Fruit fly (Drosophila melanogaster) whole organism, embryonic: ENCODE measurements around the gene CG4424.

Experiments used
- Atf-2 ChIP-seq: fragments of 200-800 bp; sonication (Bioruptor generic); optimal IDR thresholded peaks from 2 replicates; lab custom pipeline; 2016; ENCODE audit warnings: missing biosample characterization, missing genetic modification characterization
- BtbVII ChIP-seq: fragments of 200-800 bp; sonication (Bioruptor generic); optimal IDR thresholded peaks from 3 replicates; lab custom pipeline; 2017; ENCODE audit warnings: missing biosample characterization, mild to moderate bottlenecking, missing genetic modification characterization
- CG1024 ChIP-seq: fragments of 200-800 bp; sonication (Bioruptor generic); IDR thresholded peaks from 2 replicates; pipeline ENCODE4 v1.3.6; 2022; ENCODE audit warnings: missing biosample characterization, missing genetic modification characterization
- CG10321 ChIP-seq: fragments of 200-800 bp; sonication (Bioruptor generic); IDR thresholded peaks from 2 replicates; pipeline ENCODE4 v1.3.6; 2022; ENCODE audit warnings: missing biosample characterization, missing genetic modification characterization
- CG10565 ChIP-seq: fragments of 200-800 bp; sonication (Bioruptor generic); optimal IDR thresholded peaks from 3 replicates; lab custom pipeline; 2016; ENCODE audit warnings: missing biosample characterization, mild to moderate bottlenecking, missing genetic modification characterization
- CG10959 ChIP-seq: fragments of 200-800 bp; sonication (Bioruptor generic); IDR thresholded peaks from 2 replicates; pipeline ENCODE4 v1.3.6; 2022; ENCODE audit warnings: missing biosample characterization, missing genetic modification characterization
- CG11093 ChIP-seq: fragments of 200-800 bp; sonication (Bioruptor generic); IDR thresholded peaks from 3 replicates; pipeline ENCODE4 v1.3.6; 2022; ENCODE audit warnings: missing biosample characterization, missing genetic modification characterization
- CG12236 ChIP-seq: fragments of 200-800 bp; sonication (Bioruptor generic); optimal IDR thresholded peaks from 2 replicates; lab custom pipeline; 2016; ENCODE audit warnings: missing biosample characterization, missing genetic modification characterization
- CG12299 ChIP-seq: fragments of 200-800 bp; sonication (Bioruptor generic); optimal IDR thresholded peaks from 2 replicates; lab custom pipeline; 2018; ENCODE audit warnings: missing biosample characterization, mild to moderate bottlenecking, missing genetic modification characterization
- CG12659 ChIP-seq: fragments of 200-800 bp; sonication (Bioruptor generic); optimal IDR thresholded peaks from 3 replicates; lab custom pipeline; 2017; ENCODE audit warnings: mild to moderate bottlenecking, missing biosample characterization, missing genetic modification reagents, missing genetic modification characterization
- CG2678 ChIP-seq: fragments of 200-800 bp; sonication (Bioruptor generic); optimal IDR thresholded peaks from 3 replicates; lab custom pipeline; 2019; ENCODE audit warnings: missing biosample characterization, mild to moderate bottlenecking, missing genetic modification characterization, moderate library complexity
- CG34422 ChIP-seq: fragments of 200-800 bp; sonication (Bioruptor generic); IDR thresholded peaks from 3 replicates; pipeline ENCODE4 v1.3.6; 2022; ENCODE audit warnings: missing biosample characterization, missing genetic modification characterization
- CG4424 ChIP-seq: fragments of 200-800 bp; sonication (Bioruptor generic); optimal IDR thresholded peaks from 3 replicates; lab custom pipeline; 2016; ENCODE audit warnings: missing biosample characterization, missing genetic modification characterization
- CG6175 ChIP-seq: fragments of 200-800 bp; sonication (Bioruptor generic); IDR thresholded peaks from 3 replicates; pipeline ENCODE4 v1.3.6; 2022; ENCODE audit warnings: missing biosample characterization, missing genetic modification characterization
- CG6683 ChIP-seq: fragments of 200-800 bp; sonication (Bioruptor generic); optimal IDR thresholded peaks from 2 replicates; lab custom pipeline; 2017; ENCODE audit warnings: missing biosample characterization, mild to moderate bottlenecking, missing genetic modification characterization, missing genetic modification reagents
- CG6689 ChIP-seq: fragments of 200-800 bp; sonication (Bioruptor generic); IDR thresholded peaks from 2 replicates; pipeline ENCODE4 v1.3.6; 2022; ENCODE audit warnings: missing biosample characterization, missing genetic modification characterization
- CG7963 ChIP-seq: fragments of 200-800 bp; sonication (Bioruptor generic); IDR thresholded peaks from 3 replicates; pipeline ENCODE4 v1.3.6; 2022; ENCODE audit warnings: missing biosample characterization, missing genetic modification characterization; ENCODE audit not compliant: partially characterized antibody
- CG8944 ChIP-seq: fragments of 200-800 bp; sonication (Bioruptor generic); optimal IDR thresholded peaks from 3 replicates; lab custom pipeline; 2016; ENCODE audit warnings: missing biosample characterization, missing genetic modification characterization
- CG9215 ChIP-seq: fragments of 200-800 bp; sonication (Bioruptor generic); IDR thresholded peaks from 2 replicates; pipeline ENCODE4 v1.3.6; 2022; ENCODE audit warnings: missing biosample characterization, missing genetic modification characterization
- CG9437 ChIP-seq: fragments of 200-800 bp; sonication (Bioruptor generic); optimal IDR thresholded peaks from 2 replicates; lab custom pipeline; 2018; ENCODE audit warnings: missing biosample characterization, mild to moderate bottlenecking, missing genetic modification characterization
- Dad ChIP-seq: fragments of 200-800 bp; sonication (Bioruptor generic); optimal IDR thresholded peaks from 3 replicates; lab custom pipeline; 2016; ENCODE audit warnings: missing biosample characterization, missing genetic modification characterization
- Dek ChIP-seq: fragments of 200-800 bp; sonication (Bioruptor generic); optimal IDR thresholded peaks from 3 replicates; lab custom pipeline; 2019; ENCODE audit warnings: missing biosample characterization, mild to moderate bottlenecking, missing genetic modification characterization, moderate library complexity
- Doc3 ChIP-seq: fragments of 200-800 bp; sonication (Bioruptor generic); IDR thresholded peaks from 3 replicates; pipeline ENCODE4 v1.3.6; 2022; ENCODE audit warnings: missing biosample characterization, missing genetic modification characterization; ENCODE audit not compliant: partially characterized antibody
- Gsc ChIP-seq: fragments of 200-800 bp; sonication (Bioruptor generic); IDR thresholded peaks from 2 replicates; pipeline ENCODE4 v1.3.6; 2022; ENCODE audit warnings: missing biosample characterization, missing genetic modification characterization
- Gug ChIP-seq: fragments of 200-800 bp; sonication (Bioruptor generic); IDR thresholded peaks from 4 replicates; pipeline ENCODE4 v1.3.6; 2022; ENCODE audit warnings: missing biosample characterization, missing genetic modification characterization
- H15 ChIP-seq: fragments of 200-800 bp; sonication (Bioruptor generic); IDR thresholded peaks from 3 replicates; pipeline ENCODE4 v1.3.6; 2022; ENCODE audit warnings: missing biosample characterization, missing genetic modification characterization
- HmgD ChIP-seq: fragments of 200-800 bp; sonication (Bioruptor generic); optimal IDR thresholded peaks from 3 replicates; lab custom pipeline; 2016; ENCODE audit warnings: missing biosample characterization, missing genetic modification characterization
- Max ChIP-seq: fragments of 200-800 bp; sonication (Bioruptor generic); optimal IDR thresholded peaks from 2 replicates; lab custom pipeline; 2016; ENCODE audit warnings: missing biosample characterization, mild to moderate bottlenecking, missing genetic modification characterization
- NfI ChIP-seq: fragments of 200-800 bp; sonication (Bioruptor generic); optimal IDR thresholded peaks from 3 replicates; lab custom pipeline; 2018; ENCODE audit warnings: missing biosample characterization, mild to moderate bottlenecking, missing genetic modification characterization, moderate library complexity
- PHDP ChIP-seq: fragments of 200-800 bp; sonication (Bioruptor generic); optimal IDR thresholded peaks from 3 replicates; lab custom pipeline; 2018; ENCODE audit warnings: missing biosample characterization, mild to moderate bottlenecking, missing genetic modification characterization, moderate library complexity
- Xrp1 ChIP-seq: fragments of 200-800 bp; sonication (Bioruptor generic); IDR thresholded peaks from 2 replicates; pipeline ENCODE4 v1.3.6; 2022; ENCODE audit warnings: missing biosample characterization, missing genetic modification characterization
- ab ChIP-seq: fragments of 200-800 bp; sonication (Bioruptor generic); optimal IDR thresholded peaks from 2 replicates; lab custom pipeline; 2016; ENCODE audit warnings: missing biosample characterization, missing genetic modification characterization
- bbx ChIP-seq: fragments of 200-800 bp; sonication (Bioruptor generic); IDR thresholded peaks from 2 replicates; pipeline ENCODE4 v1.3.6; 2022; ENCODE audit warnings: missing biosample characterization, missing genetic modification characterization; ENCODE audit not compliant: partially characterized antibody
- btn ChIP-seq: fragments of 200-800 bp; sonication (Bioruptor generic); optimal IDR thresholded peaks from 2 replicates; lab custom pipeline; 2016; ENCODE audit warnings: missing biosample characterization, missing genetic modification characterization
- chn ChIP-seq: fragments of 200-800 bp; sonication (Bioruptor generic); optimal IDR thresholded peaks from 2 replicates; lab custom pipeline; 2016; ENCODE audit warnings: missing biosample characterization, missing genetic modification characterization
- ci ChIP-seq: fragments of 200-800 bp; sonication (Bioruptor generic); IDR thresholded peaks from 3 replicates; pipeline ENCODE4 v1.3.6; 2022; ENCODE audit warnings: missing biosample characterization, missing genetic modification characterization
- emc ChIP-seq: fragments of 200-800 bp; sonication (Bioruptor generic); optimal IDR thresholded peaks from 2 replicates; lab custom pipeline; 2016; ENCODE audit warnings: missing biosample characterization, missing genetic modification characterization
- eve ChIP-seq, 2 experiments: fragments of >200 bp; optimal IDR thresholded peaks; 2 replicates each; lab custom pipeline; 2017; ENCODE audit warnings: missing biosample characterization in 2 of 2, missing genetic modification characterization in 2 of 2
- fru ChIP-seq: fragments of >200 bp; optimal IDR thresholded peaks from 2 replicates; lab custom pipeline; 2017
- hkb ChIP-seq, 2 experiments: fragments of 200-800 bp in 1 of 2; fragments of >200 bp in 1 of 2; sonication (Bioruptor generic) in 1 of 2; IDR thresholded peaks in 1 of 2; optimal IDR thresholded peaks in 1 of 2; 2 replicates each; pipeline versions ENCODE4 v1.3.6 to Lab custom; 2017 to 2022; ENCODE audit warnings: missing biosample characterization in 1 of 2, missing genetic modification characterization in 1 of 2
- jing ChIP-seq: fragments of 200-800 bp; sonication (Bioruptor generic); optimal IDR thresholded peaks from 2 replicates; lab custom pipeline; 2018; ENCODE audit warnings: missing biosample characterization, mild to moderate bottlenecking, missing genetic modification characterization
- lab ChIP-seq: fragments of 200-800 bp; sonication (Bioruptor generic); optimal IDR thresholded peaks from 3 replicates; lab custom pipeline; 2017; ENCODE audit warnings: missing biosample characterization, missing genetic modification characterization, mild to moderate bottlenecking, moderate library complexity, missing genetic modification reagents
- lilli ChIP-seq: fragments of 200-800 bp; sonication (Bioruptor generic); optimal IDR thresholded peaks from 3 replicates; lab custom pipeline; 2016; ENCODE audit warnings: missing biosample characterization, missing genetic modification characterization
- lmd ChIP-seq: fragments of 200-800 bp; sonication (Bioruptor generic); IDR thresholded peaks from 2 replicates; pipeline ENCODE4 v1.3.6; 2022; ENCODE audit warnings: missing biosample characterization, missing genetic modification characterization
- mld ChIP-seq: fragments of 200-800 bp; sonication (Bioruptor generic); IDR thresholded peaks from 3 replicates; pipeline ENCODE4 v1.3.6; 2022; ENCODE audit warnings: missing biosample characterization, missing genetic modification characterization; ENCODE audit not compliant: partially characterized antibody
- nerfin-1 ChIP-seq: fragments of 200-800 bp; sonication (Bioruptor generic); optimal IDR thresholded peaks from 3 replicates; lab custom pipeline; 2019; ENCODE audit warnings: missing biosample characterization, mild to moderate bottlenecking, missing genetic modification characterization, moderate library complexity
- pfk ChIP-seq: fragments of 200-800 bp; sonication (Bioruptor generic); optimal IDR thresholded peaks from 2 replicates; lab custom pipeline; 2018; ENCODE audit warnings: missing biosample characterization, mild to moderate bottlenecking, missing genetic modification characterization, moderate library complexity
- row ChIP-seq: fragments of 200-800 bp; sonication (Bioruptor generic); IDR thresholded peaks from 3 replicates; pipeline ENCODE4 v1.3.6; 2022; ENCODE audit warnings: missing biosample characterization, missing genetic modification characterization
- slp2 ChIP-seq: fragments of 200-800 bp; sonication (Bioruptor generic); optimal IDR thresholded peaks from 2 replicates; lab custom pipeline; 2016; ENCODE audit warnings: missing biosample characterization, missing genetic modification characterization
- tap ChIP-seq: fragments of 200-800 bp; optimal IDR thresholded peaks from 3 replicates; lab custom pipeline; 2019; ENCODE audit warnings: missing biosample characterization, mild to moderate bottlenecking, missing genetic modification characterization, moderate library complexity
- ttk ChIP-seq: fragments of 200-800 bp; sonication (Bioruptor generic); IDR thresholded peaks from 2 replicates; pipeline ENCODE4 v2.1.2; 2022; ENCODE audit warnings: missing biosample characterization, missing genetic modification characterization

CG4424 gene

dm6 chr3R:19998418-19998817 lies 29.4 kb downstream of the CG4424 start (continued):
- TF ChIP-seq Dad (GFP tag; lab: Kevin White, UChicago) (peak; percentile 64), H15 (GFP tag; lab: Robert Waterston, UW) (peak; percentile 81), bbx (no peak), CG10959 (GFP tag; lab: Robert Waterston, UW) (peak; percentile 83), Max (GFP tag; lab: Kevin White, UChicago) (peak; percentile 33), CG8944 (peak; percentile 76), CG12659 (peak; percentile 62), Dek (tag; lab: Kevin White, UChicago) (no peak), nerfin-1 (tag; lab: Kevin White, UChicago) (peak; percentile 65), CG11093 (GFP tag; lab: Robert Waterston, UW) (0 out of 3 replicates have a peak, but pooled peaks have one; percentile 46), ab (GFP tag; lab: Kevin White, UChicago) (no peak), tap (tag; lab: Kevin White, UChicago) (peak; percentile 72), HmgD (GFP tag; lab: Kevin White, UChicago) (no peak), Xrp1 (peak; percentile 87), Gug (GFP tag; lab: Robert Waterston, UW) (peak; percentile 85; the same call in 3 of the 4 replicates), PHDP (tag; lab: Kevin White, UChicago) (peak; percentile 71), CG6689 (GFP tag; lab: Robert Waterston, UW) (peak; percentile 75), CG34422 (no peak; the same call in none of the 3 replicates), NfI (GFP tag; lab: Kevin White, UChicago) (peak; percentile 62), lilli (GFP tag; lab: Kevin White, UChicago) (peak; percentile 61), chn (GFP tag; lab: Kevin White, UChicago) (peak; percentile 68), CG7963 (GFP tag; lab: Robert Waterston, UW) (no peak), CG4424 (GFP tag; lab: Kevin White, UChicago) (peak; percentile 75), Doc3 (GFP tag; lab: Robert Waterston, UW) (no peak), CG10565 (GFP tag; lab: Kevin White, UChicago) (no peak), Atf-2 (GFP tag; lab: Kevin White, UChicago) (peak; percentile 59), fru (no peak), pfk (GFP tag; lab: Kevin White, UChicago) (no peak), CG1024 (GFP tag; lab: Robert Waterston, UW) (no peak), row (GFP tag; lab: Robert Waterston, UW) (peak; percentile 82), Gsc (GFP tag; lab: Robert Waterston, UW) (no peak), lab (GFP tag; lab: Kevin White, UChicago) (peak; percentile 75), BtbVII (GFP tag; lab: Kevin White, UChicago) (peak; percentile 42), CG2678 (tag; lab: Kevin White, UChicago) (peak; percentile 73), CG9215 (peak; percentile 39; the same call in 1 of the 2 replicates), ci (GFP tag; lab: Robert Waterston, UW) (peak; percentile 93), ttk (GFP tag; lab: Robert Waterston, UW) (peak; percentile 78), btn (GFP tag; lab: Kevin White, UChicago) (peak; percentile 64), CG12299 (tag; lab: Kevin White, UChicago) (peak; percentile 43), jing (peak; percentile 64), CG12236 (GFP tag; lab: Kevin White, UChicago) (peak; percentile 64), eve (GFP tag; optimal IDR thresholded peaks at IDR 0.05; lab: Kevin White, UChicago) (peak in 1 of 2 experiments; percentile 87), lmd (GFP tag; lab: Robert Waterston, UW) (peak; percentile 72), CG6683 (peak; percentile 8), slp2 (GFP tag; lab: Kevin White, UChicago) (peak; percentile 70), CG9437 (GFP tag; lab: Kevin White, UChicago) (peak; percentile 46), hkb (optimal IDR thresholded peaks at IDR 0.05; lab: Kevin White, UChicago) (no peak), hkb (GFP tag; IDR thresholded peaks at IDR 0.05; lab: Robert Waterston, UW) (peak; percentile 68), emc (GFP tag; lab: Kevin White, UChicago) (no peak), mld (GFP tag; lab: Robert Waterston, UW) (no peak), CG6175 (GFP tag; lab: Robert Waterston, UW) (0 out of 3 replicates have a peak, but pooled peaks have one; percentile 38), CG10321 (GFP tag; lab: Robert Waterston, UW) (peak; percentile 29; the same call in 1 of the 2 replicates)
